Fruit fly (Drosophila melanogaster): ENCODE results near the gene CG1662.

Gene CG1662

dm6 chrX:13401245-13401644 is 13.9 kb downstream of the CG1662 start:
- no peak for TF ChIP-seq CG8478 (optimal IDR thresholded peaks at IDR 0.05)
- peak; percentile 88 to 90 for TF ChIP-seq CTCF (optimal IDR thresholded peaks at IDR 0.05)

- TF ChIP-seq CTCF (optimal IDR thresholded peaks at IDR 0.05) (no peak), CG8478 (optimal IDR thresholded peaks at IDR 0.05) (no peak)
These were observed 15.4 kb downstream of the CG1662 start, which contains the start of gene CG12725 for dm6 chrX:13402763-13403162. TSS of gene CG12725 (minus strand) at chrX:13402863.

- TF ChIP-seq CG8478 (optimal IDR thresholded peaks at IDR 0.05) = no peak
These were observed 16.2 kb downstream of the CG1662 start for dm6 chrX:13403553-13403952.

dm6 chrX:13403962-13404830 is 16.8 kb downstream of the CG1662 start, which contains the start of gene GstT4:
TSS of gene GstT4 (plus strand) at chrX:13404749.
- TF ChIP-seq CG8478 (optimal IDR thresholded peaks at IDR 0.05) = no peak
- no peak for TF ChIP-seq CTCF (optimal IDR thresholded peaks at IDR 0.05)

dm6 chrX:13406293-13406692 is 18.9 kb downstream of the CG1662 start:
- TF ChIP-seq CTCF (optimal IDR thresholded peaks at IDR 0.05) = no peak
- no peak for TF ChIP-seq CG8478 (optimal IDR thresholded peaks at IDR 0.05)

dm6 chrX:13407673-13408072 is 20.3 kb downstream of the CG1662 start:
- TF ChIP-seq CTCF (optimal IDR thresholded peaks at IDR 0.05) (no peak), CG8478 (optimal IDR thresholded peaks at IDR 0.05) (no peak)

dm6 chrX:13410887-13411286 is 23.5 kb downstream of the CG1662 start:
- TF ChIP-seq CG8478 (optimal IDR thresholded peaks at IDR 0.05) = no peak
- TF ChIP-seq CTCF (optimal IDR thresholded peaks at IDR 0.05) = no peak

- TF ChIP-seq CG8478 (optimal IDR thresholded peaks at IDR 0.05) = no peak
- no peak for TF ChIP-seq CTCF (optimal IDR thresholded peaks at IDR 0.05)
These were observed 24.1 kb downstream of the CG1662 start for dm6 chrX:13411376-13411973.

dm6 chrX:13412941-13413613 is 25.7 kb downstream of the CG1662 start, which contains the start of the genes CG1998 and Set2:
TSS of gene CG1998 (minus strand) at chrX:13413074.
TSS of gene Set2 (plus strand) at chrX:13413242.
- peak; percentile 44 to 58 for TF ChIP-seq CTCF (optimal IDR thresholded peaks at IDR 0.05)
- TF ChIP-seq CG8478 (optimal IDR thresholded peaks at IDR 0.05) = no peak

dm6 chrX:13421059-13421458 is 33.7 kb downstream of the CG1662 start:
- TF ChIP-seq CTCF (optimal IDR thresholded peaks at IDR 0.05) = peak; percentile 57 to 62
- no peak for TF ChIP-seq CG8478 (optimal IDR thresholded peaks at IDR 0.05)

- TF ChIP-seq CTCF (optimal IDR thresholded peaks at IDR 0.05) = no peak
- no peak for TF ChIP-seq CG8478 (optimal IDR thresholded peaks at IDR 0.05)
These were observed 46.7 kb downstream of the CG1662 start for dm6 chrX:13434065-13434464.
